Fruit fly (Drosophila melanogaster) whole organism, embryonic: ENCODE data around the gene CG4950.

Experiments used
- CG16815 ChIP-seq: fragments of 200-800 bp; sonication (Bioruptor generic); optimal IDR thresholded peaks from 3 replicates; lab custom pipeline; 2017; ENCODE audit warnings: missing biosample characterization, mild to moderate bottlenecking, missing genetic modification characterization
- caup ChIP-seq: fragments of 200-800 bp; sonication (Bioruptor generic); optimal IDR thresholded peaks from 3 replicates; lab custom pipeline; 2017; ENCODE audit warnings: missing biosample characterization, mild to moderate bottlenecking, missing genetic modification characterization, moderate library complexity; ENCODE audit not compliant: severe bottlenecking

DNA sequence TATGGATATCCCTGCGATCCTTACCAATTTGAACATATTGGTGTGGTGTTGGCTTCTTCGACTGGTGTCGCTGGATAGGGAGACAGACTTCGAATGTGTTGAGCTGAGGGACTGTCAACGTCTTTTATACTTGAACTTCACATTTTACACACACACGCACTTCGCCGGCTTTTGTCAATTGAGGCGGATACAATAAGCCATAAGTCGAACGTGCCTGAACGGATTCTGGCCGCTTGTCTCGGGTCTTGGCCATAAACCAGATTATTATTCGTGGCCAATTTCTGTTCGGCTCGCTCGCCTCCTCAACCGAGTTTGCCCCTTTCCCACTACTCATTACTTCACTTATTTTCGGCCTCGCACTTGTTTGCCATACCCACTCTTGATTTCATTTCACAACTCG is 35.1 kb upstream of the CG4950 start, which contains the start of gene CG13044:
- TF ChIP-seq caup (GFP tag; lab: Kevin White, UChicago) (no peak), CG16815 (GFP tag; lab: Kevin White, UChicago) (no peak)
